Fruit fly (Drosophila melanogaster) whole organism, prepupa: ENCODE data around the gene CG14551.

Source experiments
- CG10631 ChIP-seq: fragments of 200-800 bp; sonication (Bioruptor generic); optimal IDR thresholded peaks from 2 replicates; lab custom pipeline; 2016; ENCODE audit warnings: missing biosample characterization, missing genetic modification characterization
- CG10669 ChIP-seq: fragments of 200-800 bp; sonication (Bioruptor generic); optimal IDR thresholded peaks from 3 replicates; lab custom pipeline; 2018; ENCODE audit warnings: missing biosample characterization, mild to moderate bottlenecking, missing genetic modification characterization, moderate library complexity
- CG11294 ChIP-seq: fragments of 200-800 bp; sonication (Bioruptor generic); IDR thresholded peaks from 2 replicates; pipeline ENCODE4 v1.3.6; 2022; ENCODE audit warnings: missing biosample characterization, missing genetic modification characterization
- CG11762 ChIP-seq: fragments of 200-800 bp; sonication (Bioruptor generic); optimal IDR thresholded peaks from 3 replicates; lab custom pipeline; 2016; ENCODE audit warnings: missing biosample characterization, missing genetic modification characterization; ENCODE audit not compliant: insufficient read depth
- CG11902 ChIP-seq: fragments of 200-800 bp; sonication (Bioruptor generic); optimal IDR thresholded peaks from 3 replicates; lab custom pipeline; 2016; ENCODE audit warnings: missing biosample characterization, missing genetic modification characterization
- CG15336 ChIP-seq: fragments of 200-800 bp; sonication (Bioruptor generic); IDR thresholded peaks from 2 replicates; pipeline ENCODE4 v1.3.6; 2022; ENCODE audit warnings: missing biosample characterization, missing genetic modification characterization
- CG1621 ChIP-seq: fragments of 200-800 bp; sonication (Bioruptor generic); optimal IDR thresholded peaks from 3 replicates; lab custom pipeline; 2018; ENCODE audit warnings: missing biosample characterization, mild to moderate bottlenecking, missing genetic modification characterization
- CG16779 ChIP-seq: fragments of 200-800 bp; sonication (Bioruptor generic); optimal IDR thresholded peaks from 3 replicates; lab custom pipeline; 2017; ENCODE audit warnings: missing biosample characterization, mild to moderate bottlenecking, missing genetic modification characterization
- CG3032 ChIP-seq: fragments of 200-800 bp; optimal IDR thresholded peaks from 2 replicates; lab custom pipeline; 2019; ENCODE audit warnings: missing biosample characterization, mild to moderate bottlenecking, missing genetic modification characterization, moderate library complexity
- CG32006 ChIP-seq: fragments of 200-800 bp; sonication (Bioruptor generic); optimal IDR thresholded peaks from 3 replicates; lab custom pipeline; 2017; ENCODE audit warnings: missing biosample characterization, mild to moderate bottlenecking, missing genetic modification characterization
- CG34406 ChIP-seq: fragments of 200-800 bp; sonication (Bioruptor generic); optimal IDR thresholded peaks from 3 replicates; lab custom pipeline; 2016; ENCODE audit warnings: missing biosample characterization, missing genetic modification characterization
- CG3919 ChIP-seq: fragments of 200-800 bp; sonication (Bioruptor generic); optimal IDR thresholded peaks from 3 replicates; lab custom pipeline; 2016; ENCODE audit warnings: missing biosample characterization, missing genetic modification characterization
- CG4318 ChIP-seq: fragments of 200-800 bp; sonication (Bioruptor generic); optimal IDR thresholded peaks from 3 replicates; lab custom pipeline; 2017; ENCODE audit warnings: missing biosample characterization, mild to moderate bottlenecking, missing genetic modification characterization
- CG6163 ChIP-seq: fragments of 200-800 bp; sonication (Bioruptor generic); IDR thresholded peaks from 3 replicates; pipeline ENCODE4 v1.3.6; 2022; ENCODE audit warnings: missing biosample characterization, missing genetic modification characterization
- CG6276 ChIP-seq: fragments of 200-800 bp; sonication (Bioruptor generic); optimal IDR thresholded peaks from 2 replicates; lab custom pipeline; 2017; ENCODE audit warnings: missing biosample characterization, mild to moderate bottlenecking, missing genetic modification characterization
- CG6792 ChIP-seq: fragments of 200-800 bp; sonication (Bioruptor generic); optimal IDR thresholded peaks from 3 replicates; lab custom pipeline; 2016; ENCODE audit warnings: missing biosample characterization, missing genetic modification characterization
- CG7368 ChIP-seq: fragments of 200-800 bp; sonication (Bioruptor generic); optimal IDR thresholded peaks from 3 replicates; lab custom pipeline; 2016; ENCODE audit warnings: missing biosample characterization, missing genetic modification characterization
- CG8119 ChIP-seq: fragments of 200-800 bp; sonication (Bioruptor generic); IDR thresholded peaks from 3 replicates; pipeline ENCODE4 v1.3.6; 2022; ENCODE audit warnings: missing biosample characterization, missing genetic modification characterization
- CG8319 ChIP-seq: fragments of 200-800 bp; sonication (Bioruptor generic); optimal IDR thresholded peaks from 3 replicates; lab custom pipeline; 2016; ENCODE audit warnings: missing biosample characterization, missing genetic modification characterization
- CG8632 ChIP-seq: fragments of 200-800 bp; sonication (Bioruptor generic); optimal IDR thresholded peaks from 3 replicates; lab custom pipeline; 2016; ENCODE audit warnings: missing biosample characterization, missing genetic modification characterization
- CG9139 ChIP-seq: fragments of 200-800 bp; sonication (Bioruptor generic); optimal IDR thresholded peaks from 3 replicates; lab custom pipeline; 2017; ENCODE audit warnings: missing biosample characterization, mild to moderate bottlenecking, missing genetic modification characterization
- Eip75B ChIP-seq: fragments of 200-800 bp; sonication (Bioruptor generic); optimal IDR thresholded peaks from 3 replicates; lab custom pipeline; 2016; ENCODE audit warnings: missing biosample characterization, missing genetic modification characterization
- Eip78C ChIP-seq: fragments of 200-800 bp; sonication (Bioruptor generic); peaks from one replicate; lab custom pipeline; 2016; ENCODE audit warnings: missing biosample characterization, missing genetic modification characterization
- Ets21C ChIP-seq: fragments of 200-800 bp; sonication (Bioruptor generic); optimal IDR thresholded peaks from 3 replicates; lab custom pipeline; 2016; ENCODE audit warnings: missing biosample characterization, missing genetic modification characterization
- Hr38 ChIP-seq: sonication (Bioruptor generic); optimal IDR thresholded peaks from 2 replicates; lab custom pipeline; 2016; ENCODE audit warnings: missing biosample characterization, missing genetic modification characterization
- Hr39 ChIP-seq: fragments of 200-800 bp; sonication (Bioruptor generic); optimal IDR thresholded peaks from 2 replicates; lab custom pipeline; 2016; ENCODE audit warnings: missing biosample characterization, missing genetic modification characterization
- Hr4 ChIP-seq: fragments of 200-800 bp; sonication (Bioruptor generic); optimal IDR thresholded peaks from 3 replicates; lab custom pipeline; 2016; ENCODE audit warnings: missing biosample characterization, missing genetic modification characterization
- Lpt ChIP-seq: fragments of 200-800 bp; sonication (Bioruptor generic); optimal IDR thresholded peaks from 3 replicates; lab custom pipeline; 2016; ENCODE audit warnings: missing biosample characterization, missing genetic modification characterization
- Met ChIP-seq: fragments of 200-800 bp; sonication (Bioruptor generic); optimal IDR thresholded peaks from 3 replicates; lab custom pipeline; 2016; ENCODE audit warnings: missing biosample characterization, missing genetic modification characterization
- Smox ChIP-seq: fragments of 200-800 bp; sonication (Bioruptor generic); optimal IDR thresholded peaks from 3 replicates; lab custom pipeline; 2016; ENCODE audit warnings: missing biosample characterization, missing genetic modification characterization
- Sox102F ChIP-seq: fragments of 200-800 bp; sonication (Bioruptor generic); optimal IDR thresholded peaks from 2 replicates; lab custom pipeline; 2016; ENCODE audit warnings: missing biosample characterization, mild to moderate bottlenecking, missing genetic modification characterization
- Sox14 ChIP-seq: fragments of 200-800 bp; sonication (Bioruptor generic); optimal IDR thresholded peaks from 3 replicates; lab custom pipeline; 2016; ENCODE audit warnings: missing biosample characterization, missing genetic modification characterization
- achi ChIP-seq: fragments of 200-800 bp; sonication (Bioruptor generic); optimal IDR thresholded peaks from 3 replicates; lab custom pipeline; 2016; ENCODE audit warnings: missing biosample characterization, missing genetic modification characterization
- acj6 ChIP-seq: fragments of 200-800 bp; sonication (Bioruptor generic); optimal IDR thresholded peaks from 3 replicates; lab custom pipeline; 2016; ENCODE audit warnings: missing biosample characterization, missing genetic modification characterization
- dsx ChIP-seq: fragments of 200-800 bp; optimal IDR thresholded peaks from 3 replicates; lab custom pipeline; 2019; ENCODE audit warnings: missing biosample characterization, mild to moderate bottlenecking, missing genetic modification characterization, moderate library complexity; ENCODE audit not compliant: poor library complexity, severe bottlenecking
- eg ChIP-seq: fragments of 200-800 bp; sonication (Bioruptor generic); IDR thresholded peaks from 3 replicates; pipeline ENCODE4 v1.3.6; 2022; ENCODE audit warnings: missing biosample characterization, missing genetic modification characterization
- fd59A ChIP-seq: fragments of 200-800 bp; sonication (Bioruptor generic); optimal IDR thresholded peaks from 2 replicates; lab custom pipeline; 2017; ENCODE audit warnings: missing biosample characterization, mild to moderate bottlenecking, missing genetic modification characterization, missing genetic modification reagents
- fd85E ChIP-seq: fragments of 200-800 bp; sonication (Bioruptor generic); optimal IDR thresholded peaks from 3 replicates; lab custom pipeline; 2016; ENCODE audit warnings: missing biosample characterization, missing genetic modification characterization
- fkh ChIP-seq: fragments of 200-800 bp; sonication (Bioruptor generic); optimal IDR thresholded peaks from 3 replicates; lab custom pipeline; 2017; ENCODE audit warnings: missing biosample characterization, mild to moderate bottlenecking, missing genetic modification characterization, moderate library complexity
- net ChIP-seq: fragments of 200-800 bp; sonication (Bioruptor generic); optimal IDR thresholded peaks from 3 replicates; lab custom pipeline; 2016; ENCODE audit warnings: missing biosample characterization, missing genetic modification characterization
- pdm3 ChIP-seq: fragments of 200-800 bp; sonication (Bioruptor generic); optimal IDR thresholded peaks from 3 replicates; lab custom pipeline; 2016; ENCODE audit warnings: missing biosample characterization, missing genetic modification characterization
- salr ChIP-seq, 2 experiments: fragments of 200-800 bp; sonication (Bioruptor generic); optimal IDR thresholded peaks; 3 replicates each; lab custom pipeline; 2016 to 2018; ENCODE audit warnings: missing biosample characterization in 2 of 2, missing genetic modification characterization in 2 of 2, mild to moderate bottlenecking in 1 of 2
- spab ChIP-seq: fragments of 200-800 bp; sonication (Bioruptor generic); optimal IDR thresholded peaks from 2 replicates; lab custom pipeline; 2017; ENCODE audit warnings: missing biosample characterization, mild to moderate bottlenecking, missing genetic modification characterization, missing genetic modification reagents
- ss ChIP-seq, 2 experiments: fragments of 200-800 bp; sonication (Bioruptor generic); optimal IDR thresholded peaks; 2 replicates in 1 of 2; 3 replicates in 1 of 2; lab custom pipeline; 2017 to 2018; ENCODE audit warnings: mild to moderate bottlenecking in 2 of 2, missing biosample characterization in 2 of 2, missing genetic modification characterization in 2 of 2, moderate library complexity in 1 of 2
- svp ChIP-seq: fragments of 200-800 bp; sonication (Bioruptor generic); peaks from one replicate; lab custom pipeline; 2016; ENCODE audit warnings: missing biosample characterization, missing genetic modification characterization
- topi ChIP-seq: fragments of 200-800 bp; sonication (Bioruptor generic); optimal IDR thresholded peaks from 3 replicates; lab custom pipeline; 2016; ENCODE audit warnings: missing biosample characterization, missing genetic modification characterization
- vri ChIP-seq: fragments of 200-800 bp; sonication (Bioruptor generic); optimal IDR thresholded peaks from 3 replicates; lab custom pipeline; 2016; ENCODE audit warnings: missing biosample characterization, mild to moderate bottlenecking, missing genetic modification characterization

Gene CG14551

DNA sequence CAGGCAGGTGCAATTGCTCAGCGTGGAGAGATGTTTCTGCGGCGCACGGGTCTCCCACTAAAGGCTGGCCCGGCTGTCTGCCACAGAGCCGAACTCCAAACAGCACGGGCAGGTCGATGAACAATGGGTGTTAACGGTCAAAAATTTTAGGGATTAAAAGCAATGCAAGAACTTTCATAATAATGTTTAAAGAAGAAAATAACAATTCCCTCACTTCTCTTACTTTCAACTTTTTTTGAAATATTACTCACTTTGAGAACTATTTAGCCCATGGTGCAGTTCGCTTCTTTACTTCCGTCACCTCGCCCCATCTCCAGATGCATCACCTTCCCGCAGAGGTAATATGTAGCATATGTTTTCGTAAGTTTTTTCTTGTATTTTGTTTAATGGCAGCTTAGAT is 9.7 kb upstream of the CG14551 start (continued):
- TF ChIP-seq CG7368 (GFP tag; lab: Kevin White, UChicago), result peak; percentile 66
- TF ChIP-seq Lpt (GFP tag; lab: Kevin White, UChicago), result peak; percentile 84
- peak; percentile 81 for TF ChIP-seq Eip75B (GFP tag; lab: Kevin White, UChicago)
- TF ChIP-seq CG8319 (GFP tag; lab: Kevin White, UChicago), result peak; percentile 63
- peak; percentile 86 for TF ChIP-seq CG6792 (GFP tag; lab: Kevin White, UChicago)
- TF ChIP-seq svp (GFP tag; lab: Kevin White, UChicago), result peak; percentile 89
- peak; percentile 59 for TF ChIP-seq CG4318 (GFP tag; lab: Kevin White, UChicago)
- peak; percentile 59 for TF ChIP-seq vri (GFP tag; lab: Kevin White, UChicago)
- TF ChIP-seq CG32006 (GFP tag; lab: Kevin White, UChicago), result peak; percentile 85
- TF ChIP-seq CG11762 (GFP tag; lab: Kevin White, UChicago), result peak; percentile 65
- peak; percentile 76 for TF ChIP-seq CG10631 (GFP tag; lab: Kevin White, UChicago)
- TF ChIP-seq acj6 (GFP tag; lab: Kevin White, UChicago), result peak; percentile 84

DNA sequence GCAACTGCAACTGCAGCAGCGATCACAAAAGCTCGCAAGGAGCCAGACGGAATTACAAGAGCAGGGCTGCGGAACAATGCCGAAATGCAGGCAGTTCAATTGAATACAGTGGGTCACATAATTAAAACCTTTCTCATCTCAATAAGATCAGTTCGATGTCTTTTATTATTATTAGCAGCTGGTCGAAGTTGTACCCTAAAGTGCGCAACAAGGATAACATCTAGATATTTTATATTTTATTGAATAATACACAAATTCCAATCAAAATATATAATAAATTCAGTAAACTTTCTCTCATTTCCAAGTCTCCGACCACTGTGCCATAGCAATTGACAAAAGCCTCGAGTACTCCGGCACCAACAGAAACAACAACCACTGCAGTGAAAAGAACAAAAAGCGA is 5.3 kb upstream of the CG14551 start:
- peak; percentile 59 for TF ChIP-seq achi (GFP tag; lab: Kevin White, UChicago)
- TF ChIP-seq Met (GFP tag; lab: Kevin White, UChicago), result peak; percentile 65
- no peak for TF ChIP-seq Ets21C (GFP tag; lab: Kevin White, UChicago)
- TF ChIP-seq acj6 (GFP tag; lab: Kevin White, UChicago), result peak; percentile 31
- TF ChIP-seq CG10631 (GFP tag; lab: Kevin White, UChicago), result peak; percentile 40
- no peak for TF ChIP-seq CG6163 (GFP tag; lab: Robert Waterston, UW)
- TF ChIP-seq CG11762 (GFP tag; lab: Kevin White, UChicago), result peak; percentile 2
- TF ChIP-seq CG16779 (tag; lab: Kevin White, UChicago), result no peak
- TF ChIP-seq Sox14, result peak; percentile 16
- TF ChIP-seq CG10669 (GFP tag; lab: Kevin White, UChicago), result peak; percentile 15
- no peak for TF ChIP-seq fd59A (GFP tag; lab: Kevin White, UChicago)
- TF ChIP-seq spab, result peak; percentile 12
- TF ChIP-seq CG9139, result peak; percentile 14
- TF ChIP-seq topi, result peak; percentile 22
- peak in 1 of 2 experiments; percentile 13 for TF ChIP-seq salr (GFP tag; optimal IDR thresholded peaks at IDR 0.05; lab: Kevin White, UChicago)
- TF ChIP-seq CG6792 (GFP tag; lab: Kevin White, UChicago), result peak; percentile 49
- TF ChIP-seq CG3032 (tag; lab: Kevin White, UChicago), result peak; percentile 10
- peak; percentile 18 for TF ChIP-seq CG7368 (GFP tag; lab: Kevin White, UChicago)
- TF ChIP-seq net (GFP tag; lab: Kevin White, UChicago), result peak; percentile 25
- TF ChIP-seq CG8119, result peak; percentile 34; the same call in 1 of the 3 replicates
- peak; percentile 42 for TF ChIP-seq dsx (GFP tag; lab: Kevin White, UChicago)
- TF ChIP-seq CG32006 (GFP tag; lab: Kevin White, UChicago), result peak; percentile 42
- TF ChIP-seq Eip78C (GFP tag; lab: Kevin White, UChicago), result peak; percentile 88
- TF ChIP-seq CG15336, result 0 out of 2 replicates have a peak, but pooled peaks have one; percentile 34
- no peak for TF ChIP-seq fd85E (GFP tag; lab: Kevin White, UChicago)
- TF ChIP-seq Lpt (GFP tag; lab: Kevin White, UChicago), result no peak
- TF ChIP-seq fkh (GFP tag; lab: Kevin White, UChicago), result no peak
- TF ChIP-seq pdm3 (GFP tag; lab: Kevin White, UChicago), result peak; percentile 42
- peak; percentile 76 for TF ChIP-seq svp (GFP tag; lab: Kevin White, UChicago)
- peak; percentile 54 for TF ChIP-seq CG3919 (GFP tag; lab: Kevin White, UChicago)
- TF ChIP-seq Hr4, result peak; percentile 24
- TF ChIP-seq CG11294, result no peak
- no peak for TF ChIP-seq CG11902 (GFP tag; lab: Kevin White, UChicago)
- no peak for TF ChIP-seq CG4318 (GFP tag; lab: Kevin White, UChicago)
- peak; percentile 51 for TF ChIP-seq CG34406 (GFP tag; lab: Kevin White, UChicago)
- TF ChIP-seq Smox (GFP tag; lab: Kevin White, UChicago), result peak; percentile 49
- no peak for TF ChIP-seq eg (GFP tag; lab: Robert Waterston, UW)
- peak; percentile 45 for TF ChIP-seq CG8632
- peak; percentile 0 to 10 for TF ChIP-seq ss (GFP tag; optimal IDR thresholded peaks at IDR 0.05; lab: Kevin White, UChicago)
- peak; percentile 56 for TF ChIP-seq Sox102F
- TF ChIP-seq CG1621 (tag; lab: Kevin White, UChicago), result no peak
- peak; percentile 8 for TF ChIP-seq Hr39 (GFP tag; lab: Kevin White, UChicago)
- peak; percentile 46 for TF ChIP-seq Eip75B (GFP tag; lab: Kevin White, UChicago)
- no peak for TF ChIP-seq CG6276 (GFP tag; lab: Kevin White, UChicago)
- no peak for TF ChIP-seq Hr38 (GFP tag; lab: Kevin White, UChicago)
- no peak for TF ChIP-seq CG8319 (GFP tag; lab: Kevin White, UChicago)
